Worm (Caenorhabditis elegans): ENCODE data around the gene arl-1.

- no peak for TF ChIP-seq ama-1 (optimal IDR thresholded peaks at IDR 0.05)
- TF ChIP-seq pes-1 (GFP tag; IDR thresholded peaks at IDR 0.05) = no peak
- no peak for TF ChIP-seq hnd-1 (tag; optimal IDR thresholded peaks at IDR 0.05)
- no peak for TF ChIP-seq flt-1 (GFP tag; IDR thresholded peaks at IDR 0.05)
- TF ChIP-seq hmg-4 (GFP tag; optimal IDR thresholded peaks at IDR 0.05) = no peak
- TF ChIP-seq ets-7 (tag; optimal IDR thresholded peaks at IDR 0.05) = no peak
- no peak for TF ChIP-seq tra-4 (tag; optimal IDR thresholded peaks at IDR 0.05)
Measured at ce11 chrII:8566039-8566438, 15.8 kb upstream of the arl-1 start, which contains the start of gene stc-1.

Measured in whole organism, early embryonic.